Fruit fly (Drosophila melanogaster): Measurements from ENCODE around the gene CRMP.

DNA sequence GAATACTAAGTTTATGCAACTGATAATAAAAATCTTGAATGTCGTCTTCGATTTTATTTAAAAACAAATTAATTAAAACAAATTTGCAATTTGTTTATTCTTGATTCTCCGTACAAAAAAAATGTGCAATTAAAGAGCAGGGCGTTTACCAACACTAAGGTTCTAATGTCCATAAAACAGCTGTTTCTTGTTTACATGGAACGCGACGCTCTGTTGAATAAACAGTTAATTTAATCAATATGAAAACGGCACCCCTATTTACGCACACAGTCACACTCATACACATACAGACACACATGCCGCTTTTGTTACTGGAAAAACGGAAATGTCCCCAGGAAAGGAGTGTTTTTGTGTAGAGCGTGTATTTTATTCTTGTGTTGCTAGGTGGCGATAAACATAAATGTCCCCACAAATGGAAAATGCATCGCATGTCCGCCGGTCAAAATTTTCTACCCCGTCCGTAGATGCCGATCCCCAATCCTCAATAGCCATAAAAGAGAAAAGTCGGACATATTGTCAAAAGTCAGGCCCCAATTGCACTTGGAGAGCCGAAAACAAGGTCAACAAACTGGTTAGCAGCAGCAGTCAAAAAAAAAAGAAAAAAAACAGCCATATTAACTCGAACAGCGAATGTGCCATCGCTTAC, 52.2 kb downstream of the CRMP start:
- TF ChIP-seq Gug (GFP tag; IDR thresholded peaks at IDR 0.05) (no peak), CG4318 (GFP tag; optimal IDR thresholded peaks at IDR 0.05) (no peak), OdsH (GFP tag; optimal IDR thresholded peaks at IDR 0.05) (no peak), CG10669 (GFP tag; optimal IDR thresholded peaks at IDR 0.05) (peak; percentile 29), CG31627 (GFP tag; optimal IDR thresholded peaks at IDR 0.05) (no peak), CG11294 (GFP tag; IDR thresholded peaks at IDR 0.05) (no peak), CG11762 (GFP tag; optimal IDR thresholded peaks at IDR 0.05; ENCODE audit: insufficient read depth) (no peak)
